Worm (Caenorhabditis elegans): ENCODE results near the gene C07A12.2.

Gene C07A12.2

ce11 chrX:4523315-4523714, 21.3 kb upstream of the C07A12.2 start:
- TF ChIP-seq ceh-24 (tag; optimal IDR thresholded peaks at IDR 0.05) (no peak), odd-2 (tag; optimal IDR thresholded peaks at IDR 0.05) (no peak), ceh-9 (tag; optimal IDR thresholded peaks at IDR 0.05) (no peak), T23F11.4 (GFP tag; optimal IDR thresholded peaks at IDR 0.05) (no peak), ceh-14 (tag; optimal IDR thresholded peaks at IDR 0.05) (no peak), tbx-7 (tag; optimal IDR thresholded peaks at IDR 0.05) (no peak), K02D7.2 (tag; optimal IDR thresholded peaks at IDR 0.05) (no peak), ttx-3 (tag; optimal IDR thresholded peaks at IDR 0.05) (no peak)

DNA sequence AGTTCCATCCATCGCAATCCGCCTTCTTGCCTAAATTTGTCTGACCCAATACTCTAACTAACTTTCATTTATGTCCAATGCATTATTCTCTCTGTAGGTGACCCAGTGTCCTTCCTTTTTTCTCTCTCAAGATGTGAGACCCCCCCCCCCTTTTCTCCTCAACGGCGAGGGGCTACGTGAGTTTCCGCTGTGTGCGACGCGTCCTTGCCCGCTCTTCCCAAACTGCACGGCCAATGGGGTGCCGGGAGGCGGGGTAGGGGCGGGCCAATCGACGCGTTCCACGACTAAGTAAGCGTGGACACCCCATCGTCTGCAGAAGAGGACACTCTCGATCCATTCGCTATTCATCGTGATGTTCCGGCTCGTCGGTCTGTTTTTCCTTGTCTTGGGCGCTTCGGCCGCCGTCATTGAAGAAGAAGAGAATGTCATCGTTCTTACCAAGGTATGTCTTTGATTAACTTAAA, 20.7 kb upstream of the C07A12.2 start, which contains the start of gene pdi-2:
TSS of gene pdi-2 (plus strand) at position 269 of the 464 bp plus-strand sequence.
- TF ChIP-seq ztf-16 (tag; optimal IDR thresholded peaks at IDR 0.05) (no peak), ttx-3 (tag; optimal IDR thresholded peaks at IDR 0.05) (peak; percentile 16), ceh-24 (tag; optimal IDR thresholded peaks at IDR 0.05) (no peak), lin-11 (tag; optimal IDR thresholded peaks at IDR 0.05) (peak; percentile 24), ceh-19 (GFP tag; optimal IDR thresholded peaks at IDR 0.05) (peak; percentile 69), hlh-30 (tag; optimal IDR thresholded peaks at IDR 0.05; ENCODE audit: insufficient read depth) (no peak), nhr-232 (tag; optimal IDR thresholded peaks at IDR 0.05) (no peak), pag-3 (tag; optimal IDR thresholded peaks at IDR 0.05; ENCODE audit: borderline replicate concordance) (no peak), T23F11.4 (GFP tag; optimal IDR thresholded peaks at IDR 0.05) (no peak), rnt-1 (tag; optimal IDR thresholded peaks at IDR 0.05) (no peak), eyg-1 (tag; optimal IDR thresholded peaks at IDR 0.05) (peak; percentile 47), ceh-6 (GFP tag; optimal IDR thresholded peaks at IDR 0.05) (peak; percentile 61), pat-9 (tag; optimal IDR thresholded peaks at IDR 0.05) (peak; percentile 18), sdc-2 (tag; optimal IDR thresholded peaks at IDR 0.05) (peak; percentile 20), hlh-13 (GFP tag; optimal IDR thresholded peaks at IDR 0.05) (no peak), pha-2 (tag; optimal IDR thresholded peaks at IDR 0.05) (peak; percentile 18), tbx-7 (tag; optimal IDR thresholded peaks at IDR 0.05) (no peak), lim-6 (tag; optimal IDR thresholded peaks at IDR 0.05) (no peak), nfya-1 (tag; optimal IDR thresholded peaks at IDR 0.05) (peak; percentile 100), C38D4.7 (GFP tag; optimal IDR thresholded peaks at IDR 0.05) (no peak), K02D7.2 (tag; optimal IDR thresholded peaks at IDR 0.05) (no peak), pax-1 (tag; optimal IDR thresholded peaks at IDR 0.05) (no peak), sox-2 (GFP tag; IDR thresholded peaks at IDR 0.05) (no peak; the same call in 1 of the 2 replicates), C08G9.2 (tag; optimal IDR thresholded peaks at IDR 0.05) (no peak), tbx-2 (tag; optimal IDR thresholded peaks at IDR 0.05) (peak; percentile 84), hlh-15 (tag; optimal IDR thresholded peaks at IDR 0.05) (no peak), ceh-9 (tag; optimal IDR thresholded peaks at IDR 0.05) (no peak), syd-9 (tag; optimal IDR thresholded peaks at IDR 0.05) (no peak), gmeb-2 (tag; optimal IDR thresholded peaks at IDR 0.05) (no peak), ceh-22 (tag; optimal IDR thresholded peaks at IDR 0.05) (no peak), hlh-6 (tag; optimal IDR thresholded peaks at IDR 0.05) (no peak), nhr-11 (tag; optimal IDR thresholded peaks at IDR 0.05) (no peak), F13H6.1 (tag; optimal IDR thresholded peaks at IDR 0.05) (peak; percentile 14), mec-3 (tag; optimal IDR thresholded peaks at IDR 0.05; ENCODE audit: borderline replicate concordance) (no peak), madf-2 (tag; optimal IDR thresholded peaks at IDR 0.05) (peak; percentile 8), ceh-45 (GFP tag; IDR thresholded peaks at IDR 0.05) (no peak), sox-4 (tag; optimal IDR thresholded peaks at IDR 0.05) (peak; percentile 49), elt-4 (tag; optimal IDR thresholded peaks at IDR 0.05) (no peak), pros-1 (tag; optimal IDR thresholded peaks at IDR 0.05) (peak; percentile 56), dve-1 (tag; optimal IDR thresholded peaks at IDR 0.05) (no peak), Y22D7AL.16 (tag; optimal IDR thresholded peaks at IDR 0.05) (peak; percentile 22), npax-4 (tag; optimal IDR thresholded peaks at IDR 0.05) (no peak), hlh-8 (tag; optimal IDR thresholded peaks at IDR 0.05) (no peak), ref-2 (tag; optimal IDR thresholded peaks at IDR 0.05) (peak; percentile 85), pha-4 (tag; optimal IDR thresholded peaks at IDR 0.05) (no peak), fax-1 (tag; optimal IDR thresholded peaks at IDR 0.05) (no peak), ceh-48 (tag; optimal IDR thresholded peaks at IDR 0.05) (no peak), ceh-30 (tag; optimal IDR thresholded peaks at IDR 0.05) (no peak), fkh-6 (tag; optimal IDR thresholded peaks at IDR 0.05) (no peak)

All from whole organism, late embryonic.